Fruit fly (Drosophila melanogaster) whole organism, prepupa: ENCODE data around the gene CG15403.

Experiments
- Blimp-1 ChIP-seq: fragments of 200-800 bp; sonication (Bioruptor generic); optimal IDR thresholded peaks from 3 replicates; lab custom pipeline; 2017; ENCODE audit warnings: missing biosample characterization, missing genetic modification characterization, mild to moderate bottlenecking, moderate library complexity, missing genetic modification reagents
- CG11294 ChIP-seq: fragments of 200-800 bp; sonication (Bioruptor generic); IDR thresholded peaks from 2 replicates; pipeline ENCODE4 v1.3.6; 2022; ENCODE audit warnings: missing biosample characterization, missing genetic modification characterization
- CG11762 ChIP-seq: fragments of 200-800 bp; sonication (Bioruptor generic); optimal IDR thresholded peaks from 3 replicates; lab custom pipeline; 2016; ENCODE audit warnings: missing biosample characterization, missing genetic modification characterization; ENCODE audit not compliant: insufficient read depth
- CG11902 ChIP-seq: fragments of 200-800 bp; sonication (Bioruptor generic); optimal IDR thresholded peaks from 3 replicates; lab custom pipeline; 2016; ENCODE audit warnings: missing biosample characterization, missing genetic modification characterization
- CG1621 ChIP-seq: fragments of 200-800 bp; sonication (Bioruptor generic); optimal IDR thresholded peaks from 3 replicates; lab custom pipeline; 2018; ENCODE audit warnings: missing biosample characterization, mild to moderate bottlenecking, missing genetic modification characterization
- CG16779 ChIP-seq: fragments of 200-800 bp; sonication (Bioruptor generic); optimal IDR thresholded peaks from 3 replicates; lab custom pipeline; 2017; ENCODE audit warnings: missing biosample characterization, mild to moderate bottlenecking, missing genetic modification characterization
- CG3032 ChIP-seq: fragments of 200-800 bp; optimal IDR thresholded peaks from 2 replicates; lab custom pipeline; 2019; ENCODE audit warnings: missing biosample characterization, mild to moderate bottlenecking, missing genetic modification characterization, moderate library complexity
- CG31627 ChIP-seq: fragments of 200-800 bp; sonication (Bioruptor generic); optimal IDR thresholded peaks from 3 replicates; lab custom pipeline; 2016; ENCODE audit warnings: missing biosample characterization, missing genetic modification characterization
- CG32006 ChIP-seq: fragments of 200-800 bp; sonication (Bioruptor generic); optimal IDR thresholded peaks from 3 replicates; lab custom pipeline; 2017; ENCODE audit warnings: missing biosample characterization, mild to moderate bottlenecking, missing genetic modification characterization
- CG34406 ChIP-seq: fragments of 200-800 bp; sonication (Bioruptor generic); optimal IDR thresholded peaks from 3 replicates; lab custom pipeline; 2016; ENCODE audit warnings: missing biosample characterization, missing genetic modification characterization
- CG3919 ChIP-seq: fragments of 200-800 bp; sonication (Bioruptor generic); optimal IDR thresholded peaks from 3 replicates; lab custom pipeline; 2016; ENCODE audit warnings: missing biosample characterization, missing genetic modification characterization
- CG4318 ChIP-seq: fragments of 200-800 bp; sonication (Bioruptor generic); optimal IDR thresholded peaks from 3 replicates; lab custom pipeline; 2017; ENCODE audit warnings: missing biosample characterization, mild to moderate bottlenecking, missing genetic modification characterization
- CG6163 ChIP-seq: fragments of 200-800 bp; sonication (Bioruptor generic); IDR thresholded peaks from 3 replicates; pipeline ENCODE4 v1.3.6; 2022; ENCODE audit warnings: missing biosample characterization, missing genetic modification characterization
- CG6276 ChIP-seq: fragments of 200-800 bp; sonication (Bioruptor generic); optimal IDR thresholded peaks from 2 replicates; lab custom pipeline; 2017; ENCODE audit warnings: missing biosample characterization, mild to moderate bottlenecking, missing genetic modification characterization
- CG6792 ChIP-seq: fragments of 200-800 bp; sonication (Bioruptor generic); optimal IDR thresholded peaks from 3 replicates; lab custom pipeline; 2016; ENCODE audit warnings: missing biosample characterization, missing genetic modification characterization
- CG6808 ChIP-seq: fragments of 200-800 bp; sonication (Bioruptor generic); optimal IDR thresholded peaks from 3 replicates; lab custom pipeline; 2017; ENCODE audit warnings: missing biosample characterization, missing genetic modification characterization, mild to moderate bottlenecking, moderate library complexity, missing genetic modification reagents
- CG6854 ChIP-seq: fragments of 200-800 bp; sonication (Bioruptor generic); optimal IDR thresholded peaks from 2 replicates; lab custom pipeline; 2017; ENCODE audit warnings: missing biosample characterization, mild to moderate bottlenecking, missing genetic modification characterization
- CG7368 ChIP-seq: fragments of 200-800 bp; sonication (Bioruptor generic); optimal IDR thresholded peaks from 3 replicates; lab custom pipeline; 2016; ENCODE audit warnings: missing biosample characterization, missing genetic modification characterization
- CG8119 ChIP-seq: fragments of 200-800 bp; sonication (Bioruptor generic); IDR thresholded peaks from 3 replicates; pipeline ENCODE4 v1.3.6; 2022; ENCODE audit warnings: missing biosample characterization, missing genetic modification characterization
- CG8319 ChIP-seq: fragments of 200-800 bp; sonication (Bioruptor generic); optimal IDR thresholded peaks from 3 replicates; lab custom pipeline; 2016; ENCODE audit warnings: missing biosample characterization, missing genetic modification characterization
- CG8632 ChIP-seq: fragments of 200-800 bp; sonication (Bioruptor generic); optimal IDR thresholded peaks from 3 replicates; lab custom pipeline; 2016; ENCODE audit warnings: missing biosample characterization, missing genetic modification characterization
- CG9139 ChIP-seq: fragments of 200-800 bp; sonication (Bioruptor generic); optimal IDR thresholded peaks from 3 replicates; lab custom pipeline; 2017; ENCODE audit warnings: missing biosample characterization, mild to moderate bottlenecking, missing genetic modification characterization
- Eip75B ChIP-seq: fragments of 200-800 bp; sonication (Bioruptor generic); optimal IDR thresholded peaks from 3 replicates; lab custom pipeline; 2016; ENCODE audit warnings: missing biosample characterization, missing genetic modification characterization
- Eip78C ChIP-seq: fragments of 200-800 bp; sonication (Bioruptor generic); peaks from one replicate; lab custom pipeline; 2016; ENCODE audit warnings: missing biosample characterization, missing genetic modification characterization
- Eip93F ChIP-seq: fragments of 200-800 bp; sonication (Bioruptor generic); optimal IDR thresholded peaks from 2 replicates; lab custom pipeline; 2016; ENCODE audit warnings: missing biosample characterization, mild to moderate bottlenecking, missing genetic modification characterization
- Ets21C ChIP-seq: fragments of 200-800 bp; sonication (Bioruptor generic); optimal IDR thresholded peaks from 3 replicates; lab custom pipeline; 2016; ENCODE audit warnings: missing biosample characterization, missing genetic modification characterization
- Gug ChIP-seq: fragments of 200-800 bp; sonication (Bioruptor generic); IDR thresholded peaks from 2 replicates; pipeline ENCODE4 v1.3.6; 2022; ENCODE audit warnings: missing biosample characterization, missing genetic modification characterization
- Hr38 ChIP-seq: sonication (Bioruptor generic); optimal IDR thresholded peaks from 2 replicates; lab custom pipeline; 2016; ENCODE audit warnings: missing biosample characterization, missing genetic modification characterization
- Hr39 ChIP-seq: fragments of 200-800 bp; sonication (Bioruptor generic); optimal IDR thresholded peaks from 2 replicates; lab custom pipeline; 2016; ENCODE audit warnings: missing biosample characterization, missing genetic modification characterization
- Lpt ChIP-seq: fragments of 200-800 bp; sonication (Bioruptor generic); optimal IDR thresholded peaks from 3 replicates; lab custom pipeline; 2016; ENCODE audit warnings: missing biosample characterization, missing genetic modification characterization
- Met ChIP-seq: fragments of 200-800 bp; sonication (Bioruptor generic); optimal IDR thresholded peaks from 3 replicates; lab custom pipeline; 2016; ENCODE audit warnings: missing biosample characterization, missing genetic modification characterization
- OdsH ChIP-seq: fragments of 200-800 bp; sonication (Bioruptor generic); optimal IDR thresholded peaks from 3 replicates; lab custom pipeline; 2016; ENCODE audit warnings: missing biosample characterization, missing genetic modification characterization
- Sox102F ChIP-seq: fragments of 200-800 bp; sonication (Bioruptor generic); optimal IDR thresholded peaks from 2 replicates; lab custom pipeline; 2016; ENCODE audit warnings: missing biosample characterization, mild to moderate bottlenecking, missing genetic modification characterization
- Sox15 ChIP-seq: fragments of 200-800 bp; sonication (Bioruptor generic); optimal IDR thresholded peaks from 3 replicates; lab custom pipeline; 2016; ENCODE audit warnings: missing biosample characterization, missing genetic modification characterization
- achi ChIP-seq: fragments of 200-800 bp; sonication (Bioruptor generic); optimal IDR thresholded peaks from 3 replicates; lab custom pipeline; 2016; ENCODE audit warnings: missing biosample characterization, missing genetic modification characterization
- acj6 ChIP-seq: fragments of 200-800 bp; sonication (Bioruptor generic); optimal IDR thresholded peaks from 3 replicates; lab custom pipeline; 2016; ENCODE audit warnings: missing biosample characterization, missing genetic modification characterization
- cyc ChIP-seq: fragments of 200-800 bp; sonication (Bioruptor generic); optimal IDR thresholded peaks from 3 replicates; lab custom pipeline; 2016; ENCODE audit warnings: missing biosample characterization, missing genetic modification characterization
- dac ChIP-seq: fragments of 200-800 bp; sonication (Bioruptor generic); optimal IDR thresholded peaks from 2 replicates; lab custom pipeline; 2017; ENCODE audit warnings: missing biosample characterization, mild to moderate bottlenecking, missing genetic modification characterization
- dsx ChIP-seq: fragments of 200-800 bp; optimal IDR thresholded peaks from 3 replicates; lab custom pipeline; 2019; ENCODE audit warnings: missing biosample characterization, mild to moderate bottlenecking, missing genetic modification characterization, moderate library complexity; ENCODE audit not compliant: poor library complexity, severe bottlenecking
- eg ChIP-seq: fragments of 200-800 bp; sonication (Bioruptor generic); IDR thresholded peaks from 3 replicates; pipeline ENCODE4 v1.3.6; 2022; ENCODE audit warnings: missing biosample characterization, missing genetic modification characterization
- esn ChIP-seq: fragments of 200-800 bp; sonication (Bioruptor generic); optimal IDR thresholded peaks from 2 replicates; lab custom pipeline; 2016; ENCODE audit warnings: missing biosample characterization, mild to moderate bottlenecking, missing genetic modification characterization, moderate library complexity
- fd59A ChIP-seq: fragments of 200-800 bp; sonication (Bioruptor generic); optimal IDR thresholded peaks from 2 replicates; lab custom pipeline; 2017; ENCODE audit warnings: missing biosample characterization, mild to moderate bottlenecking, missing genetic modification characterization, missing genetic modification reagents
- fkh ChIP-seq: fragments of 200-800 bp; sonication (Bioruptor generic); optimal IDR thresholded peaks from 3 replicates; lab custom pipeline; 2017; ENCODE audit warnings: missing biosample characterization, mild to moderate bottlenecking, missing genetic modification characterization, moderate library complexity
- lz ChIP-seq: fragments of 200-800 bp; sonication (Bioruptor generic); optimal IDR thresholded peaks from 3 replicates; lab custom pipeline; 2016; ENCODE audit warnings: missing biosample characterization, missing genetic modification characterization
- net ChIP-seq: fragments of 200-800 bp; sonication (Bioruptor generic); optimal IDR thresholded peaks from 3 replicates; lab custom pipeline; 2016; ENCODE audit warnings: missing biosample characterization, missing genetic modification characterization
- pdm3 ChIP-seq: fragments of 200-800 bp; sonication (Bioruptor generic); optimal IDR thresholded peaks from 3 replicates; lab custom pipeline; 2016; ENCODE audit warnings: missing biosample characterization, missing genetic modification characterization
- salr ChIP-seq, 2 experiments: fragments of 200-800 bp; sonication (Bioruptor generic); optimal IDR thresholded peaks; 3 replicates each; lab custom pipeline; 2016 to 2018; ENCODE audit warnings: missing biosample characterization in 2 of 2, missing genetic modification characterization in 2 of 2, mild to moderate bottlenecking in 1 of 2
- ss ChIP-seq, 2 experiments: fragments of 200-800 bp; sonication (Bioruptor generic); optimal IDR thresholded peaks; 2 replicates in 1 of 2; 3 replicates in 1 of 2; lab custom pipeline; 2017 to 2018; ENCODE audit warnings: mild to moderate bottlenecking in 2 of 2, missing biosample characterization in 2 of 2, missing genetic modification characterization in 2 of 2, moderate library complexity in 1 of 2
- vri ChIP-seq: fragments of 200-800 bp; sonication (Bioruptor generic); optimal IDR thresholded peaks from 3 replicates; lab custom pipeline; 2016; ENCODE audit warnings: missing biosample characterization, mild to moderate bottlenecking, missing genetic modification characterization

The CG15403 gene

DNA sequence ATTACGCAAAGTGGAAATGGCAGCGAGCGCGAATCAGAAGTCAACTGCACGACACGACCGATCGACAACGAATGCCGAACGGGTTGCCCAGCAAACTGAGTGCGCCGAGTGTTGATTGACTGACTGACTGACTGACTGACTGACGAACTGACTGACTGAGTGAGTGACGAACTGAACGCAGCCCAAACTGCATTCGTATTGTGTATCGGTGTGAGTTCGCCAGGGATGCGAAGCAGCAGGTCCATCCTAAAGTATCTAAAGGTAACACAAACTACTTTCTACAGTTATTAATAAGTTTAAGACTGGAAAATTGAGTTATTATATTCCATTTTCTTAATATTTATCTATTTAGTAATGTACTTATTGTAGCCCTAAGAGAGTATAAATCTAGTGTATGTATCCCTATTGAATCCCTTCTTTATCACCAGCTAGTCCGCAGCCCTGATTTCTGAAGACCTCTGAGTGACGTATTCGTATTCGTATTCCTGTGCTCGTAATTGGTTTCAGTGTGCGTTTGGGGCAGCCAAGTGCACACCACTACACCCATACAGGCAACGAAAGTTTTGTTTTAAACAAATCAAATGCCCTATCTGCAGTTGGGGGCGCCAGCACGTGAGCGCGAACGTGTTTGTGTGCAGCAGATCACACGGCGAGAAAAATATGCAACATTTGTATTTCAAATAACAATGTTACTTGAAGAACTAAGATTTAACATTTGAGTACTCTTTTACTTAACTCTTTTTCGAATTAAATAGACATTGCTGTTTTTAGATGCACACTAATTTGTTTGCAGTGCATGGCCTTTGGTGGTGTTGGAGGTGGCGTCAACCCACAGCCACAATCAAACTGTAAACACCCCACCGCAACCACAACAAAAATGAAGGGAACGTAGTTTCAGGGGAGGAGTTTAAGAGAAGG is 24.5 kb downstream of the CG15403 start:
- TF ChIP-seq CG3032 (tag; lab: Kevin White, UChicago) (peak; percentile 51), CG6276 (peak; percentile 74), OdsH (GFP tag; lab: Kevin White, UChicago) (peak; percentile 78), Eip75B (peak; percentile 73), achi (GFP tag; lab: Kevin White, UChicago) (peak; percentile 77), Sox15 (GFP tag; lab: Kevin White, UChicago) (peak; percentile 59), Hr38 (GFP tag; lab: Kevin White, UChicago) (peak; percentile 61), vri (GFP tag; lab: Kevin White, UChicago) (peak; percentile 37), CG8632 (peak; percentile 28), Lpt (peak; percentile 72), fd59A (GFP tag; lab: Kevin White, UChicago) (peak; percentile 51), esn (GFP tag; lab: Kevin White, UChicago) (peak; percentile 79), Eip78C (GFP tag; lab: Kevin White, UChicago) (peak; percentile 94), lz (GFP tag; lab: Kevin White, UChicago) (peak; percentile 78), Hr39 (peak; percentile 83), acj6 (peak; percentile 77), Eip93F (no peak), CG6792 (GFP tag; lab: Kevin White, UChicago) (peak; percentile 76), CG34406 (GFP tag; lab: Kevin White, UChicago) (peak; percentile 63), CG9139 (GFP tag; lab: Kevin White, UChicago) (peak; percentile 59), CG16779 (tag; lab: Kevin White, UChicago) (no peak), CG6808 (peak; percentile 47), dsx (GFP tag; lab: Kevin White, UChicago) (peak; percentile 57), Ets21C (GFP tag; lab: Kevin White, UChicago) (peak; percentile 48), Sox102F (GFP tag; lab: Kevin White, UChicago) (peak; percentile 71), CG11294 (GFP tag; lab: Robert Waterston, UW) (peak; percentile 74), CG6163 (GFP tag; lab: Robert Waterston, UW) (peak; percentile 92), CG8319 (GFP tag; lab: Kevin White, UChicago) (peak; percentile 76), CG4318 (GFP tag; lab: Kevin White, UChicago) (peak; percentile 49), Blimp-1 (GFP tag; lab: Kevin White, UChicago) (peak; percentile 36), fkh (GFP tag; lab: Kevin White, UChicago) (peak; percentile 85), Met (GFP tag; lab: Kevin White, UChicago) (peak; percentile 77), pdm3 (peak; percentile 80), CG11762 (GFP tag; lab: Kevin White, UChicago) (peak; percentile 65), eg (peak; percentile 92), CG6854 (GFP tag; lab: Kevin White, UChicago) (no peak), CG1621 (peak; percentile 43), Gug (GFP tag; lab: Robert Waterston, UW) (peak; percentile 83), CG7368 (GFP tag; lab: Kevin White, UChicago) (peak; percentile 68), net (GFP tag; lab: Kevin White, UChicago) (peak; percentile 72), CG3919 (GFP tag; lab: Kevin White, UChicago) (peak; percentile 85), CG31627 (GFP tag; lab: Kevin White, UChicago) (peak; percentile 84), salr (GFP tag; optimal IDR thresholded peaks at IDR 0.05; lab: Kevin White, UChicago) (peak; percentile 41 to 76), cyc (GFP tag; lab: Kevin White, UChicago) (peak; percentile 87), CG8119 (GFP tag; lab: Robert Waterston, UW) (peak; percentile 85), CG32006 (GFP tag; lab: Kevin White, UChicago) (peak; percentile 88), ss (GFP tag; optimal IDR thresholded peaks at IDR 0.05; lab: Kevin White, UChicago) (peak; percentile 14 to 49), CG11902 (GFP tag; lab: Kevin White, UChicago) (peak; percentile 58), dac (GFP tag; lab: Kevin White, UChicago) (peak; percentile 59)
